Fruit fly (Drosophila melanogaster) whole organism, embryonic: ENCODE data around the gene CG31882.

Experiments used
- Asciz ChIP-seq: fragments of 200-800 bp; sonication (Bioruptor generic); optimal IDR thresholded peaks from 2 replicates; lab custom pipeline; 2017; ENCODE audit warnings: missing biosample characterization, mild to moderate bottlenecking, missing genetic modification characterization, missing genetic modification reagents
- BEAF-32 ChIP-seq: fragments of 200-800 bp; sonication (Bioruptor generic); optimal IDR thresholded peaks from 3 replicates; lab custom pipeline; 2017; ENCODE audit warnings: missing biosample characterization, missing genetic modification characterization, mild to moderate bottlenecking, moderate library complexity, missing genetic modification reagents
- CG10209 ChIP-seq: fragments of 200-800 bp; sonication (Bioruptor generic); optimal IDR thresholded peaks from 3 replicates; lab custom pipeline; 2017; ENCODE audit warnings: missing biosample characterization, mild to moderate bottlenecking, missing genetic modification characterization, missing genetic modification reagents
- CG10979 ChIP-seq: fragments of 200-800 bp; sonication (Bioruptor generic); optimal IDR thresholded peaks from 2 replicates; lab custom pipeline; 2018; ENCODE audit warnings: missing biosample characterization, mild to moderate bottlenecking, missing genetic modification characterization, moderate library complexity
- CG11247 ChIP-seq: fragments of 200-800 bp; sonication (Bioruptor generic); IDR thresholded peaks from 2 replicates; pipeline ENCODE4 v1.3.6; 2022; ENCODE audit warnings: missing biosample characterization, missing genetic modification characterization
- CG11560 ChIP-seq: fragments of 200-800 bp; sonication (Bioruptor generic); IDR thresholded peaks from 3 replicates; pipeline ENCODE4 v1.3.6; 2022; ENCODE audit warnings: missing biosample characterization, missing genetic modification characterization
- CG13296 ChIP-seq: fragments of 200-800 bp; sonication (Bioruptor generic); optimal IDR thresholded peaks from 3 replicates; lab custom pipeline; 2018; ENCODE audit warnings: missing biosample characterization, mild to moderate bottlenecking, missing genetic modification characterization
- CG13624 ChIP-seq: fragments of 200-800 bp; sonication (Bioruptor generic); optimal IDR thresholded peaks from 2 replicates; lab custom pipeline; 2016; ENCODE audit warnings: missing biosample characterization, missing genetic modification characterization
- CG14441 ChIP-seq: fragments of 200-800 bp; sonication (Bioruptor generic); IDR thresholded peaks from 2 replicates; pipeline ENCODE4 v1.3.6; 2022; ENCODE audit warnings: missing biosample characterization, missing genetic modification characterization
- CG15514 ChIP-seq: fragments of 200-800 bp; sonication (Bioruptor generic); optimal IDR thresholded peaks from 3 replicates; lab custom pipeline; 2017; ENCODE audit warnings: missing biosample characterization, missing genetic modification characterization, mild to moderate bottlenecking, moderate library complexity, missing genetic modification reagents
- CG15696 ChIP-seq: fragments of 200-800 bp; sonication (Bioruptor generic); optimal IDR thresholded peaks from 2 replicates; lab custom pipeline; 2019; ENCODE audit warnings: missing biosample characterization, mild to moderate bottlenecking, missing genetic modification characterization, moderate library complexity
- CG17361 ChIP-seq: fragments of 200-800 bp; sonication (Bioruptor generic); IDR thresholded peaks from 3 replicates; pipeline ENCODE4 v1.3.6; 2022; ENCODE audit warnings: missing biosample characterization, missing genetic modification characterization
- CG33213 ChIP-seq: fragments of 200-800 bp; sonication (Bioruptor generic); optimal IDR thresholded peaks from 3 replicates; lab custom pipeline; 2016; ENCODE audit warnings: missing biosample characterization, missing genetic modification characterization
- CG3838 ChIP-seq: fragments of 200-800 bp; sonication (Bioruptor generic); optimal IDR thresholded peaks from 3 replicates; lab custom pipeline; 2016; ENCODE audit warnings: missing biosample characterization, missing genetic modification characterization
- CG5953 ChIP-seq: fragments of 200-800 bp; sonication (Bioruptor generic); IDR thresholded peaks from 2 replicates; pipeline ENCODE4 v1.3.6; 2022; ENCODE audit warnings: missing biosample characterization, missing genetic modification characterization
- CG9437 ChIP-seq: fragments of 200-800 bp; sonication (Bioruptor generic); optimal IDR thresholded peaks from 2 replicates; lab custom pipeline; 2018; ENCODE audit warnings: missing biosample characterization, mild to moderate bottlenecking, missing genetic modification characterization
- Dad ChIP-seq: fragments of 200-800 bp; sonication (Bioruptor generic); optimal IDR thresholded peaks from 3 replicates; lab custom pipeline; 2016; ENCODE audit warnings: missing biosample characterization, missing genetic modification characterization
- Dek ChIP-seq: fragments of 200-800 bp; sonication (Bioruptor generic); optimal IDR thresholded peaks from 3 replicates; lab custom pipeline; 2019; ENCODE audit warnings: missing biosample characterization, mild to moderate bottlenecking, missing genetic modification characterization, moderate library complexity
- E2f2 ChIP-seq: fragments of 200-800 bp; sonication (Bioruptor generic); IDR thresholded peaks from 2 replicates; pipeline ENCODE4 v1.3.6; 2022; ENCODE audit warnings: missing biosample characterization, missing genetic modification characterization
- Ets97D ChIP-seq: fragments of 200-800 bp; sonication (Bioruptor generic); optimal IDR thresholded peaks from 3 replicates; lab custom pipeline; 2016; ENCODE audit warnings: missing biosample characterization, missing genetic modification characterization
- Fer1 ChIP-seq: fragments of 200-800 bp; sonication (Bioruptor generic); optimal IDR thresholded peaks from 2 replicates; lab custom pipeline; 2017; ENCODE audit warnings: missing biosample characterization, mild to moderate bottlenecking, missing genetic modification characterization
- Hmr ChIP-seq: fragments of 200-800 bp; sonication (Bioruptor generic); optimal IDR thresholded peaks from 3 replicates; lab custom pipeline; 2017; ENCODE audit warnings: mild to moderate bottlenecking, missing biosample characterization, missing genetic modification reagents, missing genetic modification characterization
- Jarid2 ChIP-seq: fragments of 200-800 bp; sonication (Bioruptor generic); optimal IDR thresholded peaks from 3 replicates; lab custom pipeline; 2017; ENCODE audit warnings: mild to moderate bottlenecking, missing biosample characterization, missing genetic modification reagents, missing genetic modification characterization
- Kr ChIP-seq: fragments of 200-800 bp; sonication (Bioruptor generic); optimal IDR thresholded peaks from 2 replicates; lab custom pipeline; 2017; ENCODE audit warnings: missing biosample characterization, mild to moderate bottlenecking, missing genetic modification characterization
- MBD-R2 ChIP-seq: fragments of 200-800 bp; sonication (Bioruptor generic); IDR thresholded peaks from 2 replicates; pipeline ENCODE4 v1.3.6; 2022; ENCODE audit warnings: missing biosample characterization, missing genetic modification characterization
- MESR4 ChIP-seq: fragments of 200-800 bp; sonication (Bioruptor generic); optimal IDR thresholded peaks from 2 replicates; lab custom pipeline; 2018; ENCODE audit warnings: missing biosample characterization, mild to moderate bottlenecking, missing genetic modification characterization, moderate library complexity
- Ptx1 ChIP-seq: fragments of 200-800 bp; sonication (Bioruptor generic); IDR thresholded peaks from 2 replicates; pipeline ENCODE4 v1.3.6; 2022; ENCODE audit warnings: missing biosample characterization, missing genetic modification characterization
- Ravus ChIP-seq: fragments of 200-800 bp; sonication (Bioruptor generic); IDR thresholded peaks from 2 replicates; pipeline ENCODE4 v1.3.6; 2022; ENCODE audit warnings: missing biosample characterization, missing genetic modification characterization
- Six4 ChIP-seq: fragments of 200-800 bp; sonication (Bioruptor generic); optimal IDR thresholded peaks from 2 replicates; lab custom pipeline; 2016; ENCODE audit warnings: missing biosample characterization, missing genetic modification characterization
- Sox100B ChIP-seq: fragments of 200-800 bp; sonication (Bioruptor generic); optimal IDR thresholded peaks from 3 replicates; lab custom pipeline; 2018; ENCODE audit warnings: missing biosample characterization, mild to moderate bottlenecking, missing genetic modification characterization
- Sox102F ChIP-seq: fragments of 200-800 bp; sonication (Bioruptor generic); optimal IDR thresholded peaks from 2 replicates; lab custom pipeline; 2018; ENCODE audit warnings: missing biosample characterization, mild to moderate bottlenecking, missing genetic modification characterization, moderate library complexity
- Xbp1 ChIP-seq: fragments of 200-800 bp; sonication (Bioruptor generic); optimal IDR thresholded peaks from 3 replicates; lab custom pipeline; 2016; ENCODE audit warnings: missing biosample characterization, mild to moderate bottlenecking, missing genetic modification characterization
- ato ChIP-seq: fragments of 200-800 bp; sonication (Bioruptor generic); IDR thresholded peaks from 2 replicates; pipeline ENCODE4 v1.3.6; 2022; ENCODE audit warnings: missing biosample characterization, missing genetic modification characterization; ENCODE audit not compliant: partially characterized antibody
- bowl ChIP-seq: fragments of 200-800 bp; sonication (Bioruptor generic); IDR thresholded peaks from 2 replicates; pipeline ENCODE4 v1.3.6; 2022; ENCODE audit warnings: missing biosample characterization, missing genetic modification characterization
- chn ChIP-seq: fragments of 200-800 bp; sonication (Bioruptor generic); optimal IDR thresholded peaks from 2 replicates; lab custom pipeline; 2016; ENCODE audit warnings: missing biosample characterization, missing genetic modification characterization
- gcm2 ChIP-seq: fragments of 200-800 bp; sonication (Bioruptor generic); optimal IDR thresholded peaks from 2 replicates; lab custom pipeline; 2016; ENCODE audit warnings: missing biosample characterization, missing genetic modification characterization
- ind ChIP-seq: fragments of 200-800 bp; sonication (Bioruptor generic); optimal IDR thresholded peaks from 3 replicates; lab custom pipeline; 2016; ENCODE audit warnings: missing biosample characterization, missing genetic modification characterization
- jumu ChIP-seq: fragments of 200-800 bp; sonication (Bioruptor generic); optimal IDR thresholded peaks from 3 replicates; lab custom pipeline; 2016; ENCODE audit warnings: missing biosample characterization, missing genetic modification characterization
- kah ChIP-seq: fragments of 200-800 bp; sonication (Bioruptor generic); optimal IDR thresholded peaks from 2 replicates; lab custom pipeline; 2018; ENCODE audit warnings: missing biosample characterization, mild to moderate bottlenecking, missing genetic modification characterization
- lilli ChIP-seq: fragments of 200-800 bp; sonication (Bioruptor generic); optimal IDR thresholded peaks from 3 replicates; lab custom pipeline; 2016; ENCODE audit warnings: missing biosample characterization, missing genetic modification characterization
- nmo ChIP-seq: fragments of 200-800 bp; sonication (Bioruptor generic); optimal IDR thresholded peaks from 2 replicates; lab custom pipeline; 2018; ENCODE audit warnings: missing biosample characterization, mild to moderate bottlenecking, missing genetic modification characterization, moderate library complexity
- odd ChIP-seq: fragments of 200-800 bp; sonication (Bioruptor generic); optimal IDR thresholded peaks from 2 replicates; lab custom pipeline; 2017; ENCODE audit warnings: missing biosample characterization, mild to moderate bottlenecking, missing genetic modification characterization
- pan ChIP-seq, 4 experiments: fragments of >200 bp in 3 of 4; fragments of 200-800 bp in 1 of 4; sonication (Bioruptor generic) in 1 of 4; optimal IDR thresholded peaks in 3 of 4; IDR thresholded peaks in 1 of 4; 2 replicates each; pipeline versions ENCODE4 v1.3.6 to Lab custom; 2017 to 2022; ENCODE audit warnings: missing biosample characterization in 2 of 4, missing genetic modification characterization in 2 of 4, mixed read lengths in 1 of 4
- pzg ChIP-seq: fragments of 200-800 bp; sonication (Bioruptor generic); optimal IDR thresholded peaks from 3 replicates; lab custom pipeline; 2018; ENCODE audit warnings: missing biosample characterization, mild to moderate bottlenecking, missing genetic modification characterization, moderate library complexity
- rib ChIP-seq: fragments of 200-800 bp; sonication (Bioruptor generic); IDR thresholded peaks from 2 replicates; pipeline ENCODE4 v1.3.6; 2022; ENCODE audit warnings: missing biosample characterization, missing genetic modification characterization
- tup ChIP-seq: fragments of 200-800 bp; sonication (Bioruptor generic); optimal IDR thresholded peaks from 2 replicates; lab custom pipeline; 2016; ENCODE audit warnings: missing biosample characterization, mild to moderate bottlenecking, missing genetic modification characterization, moderate library complexity
- tx ChIP-seq: fragments of 200-800 bp; sonication (Bioruptor generic); optimal IDR thresholded peaks from 2 replicates; lab custom pipeline; 2016; ENCODE audit warnings: missing biosample characterization, missing genetic modification characterization
- wor ChIP-seq: fragments of 200-800 bp; sonication (Bioruptor generic); IDR thresholded peaks from 2 replicates; pipeline ENCODE4 v1.3.6; 2022; ENCODE audit warnings: missing biosample characterization, missing genetic modification characterization
- zfh2 ChIP-seq: fragments of 200-800 bp; sonication (Bioruptor generic); optimal IDR thresholded peaks from 2 replicates; lab custom pipeline; 2016; ENCODE audit warnings: missing biosample characterization, missing genetic modification characterization

Gene CG31882

DNA sequence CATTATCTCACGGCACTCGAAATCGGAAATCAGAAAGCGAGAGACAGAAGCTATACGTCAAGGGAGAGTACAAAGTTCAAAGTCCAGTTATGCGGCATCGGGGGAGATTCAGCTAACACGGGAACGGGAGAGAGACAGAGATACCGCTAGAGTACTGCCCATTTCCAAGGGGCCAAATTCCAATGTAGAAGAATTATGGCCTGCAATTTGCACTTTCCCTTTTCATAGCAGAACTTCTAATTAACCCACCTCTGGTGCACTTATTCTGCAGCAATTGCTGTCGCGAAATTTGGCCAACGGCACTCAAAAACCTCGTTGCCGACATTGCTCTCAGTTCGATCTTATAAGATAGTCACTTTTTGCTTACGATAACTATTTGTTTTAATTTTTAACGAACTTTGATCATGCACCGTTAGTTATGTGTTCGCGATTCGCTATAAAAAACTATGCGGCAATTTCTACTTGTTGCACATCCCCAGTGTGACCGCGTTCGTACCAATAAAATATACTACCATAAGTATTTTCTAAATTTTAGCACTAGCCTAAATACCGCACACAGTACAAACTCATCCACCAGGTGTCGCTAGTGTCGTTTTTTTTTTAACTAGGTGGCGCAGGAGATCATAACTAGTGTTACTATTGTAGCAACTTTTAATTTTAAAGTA, 48.7 kb downstream of the CG31882 start, which contains the start of gene Mtpalpha (continued):
- TF ChIP-seq zfh2 (GFP tag; lab: Kevin White, UChicago) (peak; percentile 9), chn (no peak), ato (GFP tag; lab: Robert Waterston, UW) (no peak), Ets97D (peak; percentile 67), CG33213 (peak; percentile 76), odd (GFP tag; lab: Kevin White, UChicago) (no peak), rib (GFP tag; lab: Robert Waterston, UW) (peak; percentile 36; the same call in 1 of the 2 replicates), CG10209 (GFP tag; lab: Kevin White, UChicago) (peak; percentile 32), CG11247 (GFP tag; lab: Robert Waterston, UW) (peak; percentile 61), CG11560 (tag; lab: Robert Waterston, UW) (no peak), Xbp1 (GFP tag; lab: Kevin White, UChicago) (peak; percentile 75), CG13624 (GFP tag; lab: Kevin White, UChicago) (peak; percentile 36), CG13296 (peak; percentile 40), pan (optimal IDR thresholded peaks at IDR 0.05; lab: Kevin White, UChicago) (no peak), pan (GFP tag; optimal IDR thresholded peaks at IDR 0.05 in 1 of 2, IDR thresholded peaks at IDR 0.05 in 1 of 2) (peak in 1 of 2 experiments; percentile 18), BEAF-32 (GFP tag; lab: Kevin White, UChicago) (peak; percentile 28), CG14441 (0 out of 2 replicates have a peak, but pooled peaks have one; percentile 7), MESR4 (GFP tag; lab: Kevin White, UChicago) (peak; percentile 46), Six4 (GFP tag; lab: Kevin White, UChicago) (no peak), Ptx1 (peak; percentile 52), CG9437 (GFP tag; lab: Kevin White, UChicago) (no peak), lilli (peak; percentile 61), E2f2 (GFP tag; lab: Robert Waterston, UW) (peak; percentile 25; the same call in 1 of the 2 replicates), tup (no peak), CG15514 (peak; percentile 0), Jarid2 (GFP tag; lab: Kevin White, UChicago) (peak; percentile 60), bowl (GFP tag; lab: Robert Waterston, UW) (no peak; the same call in 1 of the 2 replicates), nmo (GFP tag; lab: Kevin White, UChicago) (peak; percentile 56), Fer1 (GFP tag; lab: Kevin White, UChicago) (peak; percentile 24), MBD-R2 (GFP tag; lab: Robert Waterston, UW) (peak; percentile 72), Sox100B (GFP tag; lab: Kevin White, UChicago) (peak; percentile 8), CG3838 (peak; percentile 84), ind (GFP tag; lab: Kevin White, UChicago) (peak; percentile 15), CG10979 (tag; lab: Kevin White, UChicago) (peak; percentile 100), kah (peak; percentile 88), Dek (tag; lab: Kevin White, UChicago) (peak; percentile 65), Dad (GFP tag; lab: Kevin White, UChicago) (no peak), wor (GFP tag; lab: Robert Waterston, UW) (no peak), Ravus (no peak), CG15696 (tag; lab: Kevin White, UChicago) (peak; percentile 52), tx (GFP tag; lab: Kevin White, UChicago) (no peak), Sox102F (GFP tag; lab: Kevin White, UChicago) (peak; percentile 48), jumu (GFP tag; lab: Kevin White, UChicago) (peak; percentile 18), CG5953 (GFP tag; lab: Robert Waterston, UW) (no peak), Asciz (GFP tag; lab: Kevin White, UChicago) (no peak), Hmr (GFP tag; lab: Kevin White, UChicago) (peak; percentile 74), Kr (GFP tag; lab: Kevin White, UChicago) (no peak), gcm2 (GFP tag; lab: Kevin White, UChicago) (peak; percentile 2), pzg (peak; percentile 73), CG17361 (GFP tag; lab: Robert Waterston, UW) (0 out of 3 replicates have a peak, but pooled peaks have one; percentile 49)
